Fruit fly (Drosophila melanogaster) whole organism, wandering third instar larva: ENCODE results near the gene CG1138.

Source experiments
- Abd-B ChIP-seq: fragments of >200 bp; optimal IDR thresholded peaks from 2 replicates; lab custom pipeline; 2017; ENCODE audit warnings: missing biosample characterization, missing genetic modification characterization
- CG32264 ChIP-seq: fragments of 200-800 bp; sonication (Bioruptor generic); optimal IDR thresholded peaks from 2 replicates; lab custom pipeline; 2016; ENCODE audit warnings: missing biosample characterization, missing genetic modification characterization
- CrebA ChIP-seq: fragments of 200-800 bp; sonication (Bioruptor generic); optimal IDR thresholded peaks from 2 replicates; lab custom pipeline; 2016; ENCODE audit warnings: missing biosample characterization, mild to moderate bottlenecking, missing genetic modification characterization, borderline replicate concordance
- Hnf4 ChIP-seq: fragments of 200-800 bp; sonication (Bioruptor generic); optimal IDR thresholded peaks from 2 replicates; lab custom pipeline; 2016; ENCODE audit warnings: missing biosample characterization, mild to moderate bottlenecking, missing genetic modification characterization
- Hr78 ChIP-seq: fragments of >200 bp; optimal IDR thresholded peaks from 2 replicates; lab custom pipeline; 2017; ENCODE audit warnings: missing biosample characterization, missing genetic modification characterization
- Hr83 ChIP-seq: fragments of 200-300 bp; sonication (Bioruptor generic); optimal IDR thresholded peaks from 2 replicates; lab custom pipeline; 2016; ENCODE audit warnings: missing biosample characterization, mild to moderate bottlenecking, missing genetic modification characterization, moderate library complexity; ENCODE audit not compliant: poor library complexity, severe bottlenecking
- Jra ChIP-seq: sonication (Bioruptor generic); optimal IDR thresholded peaks from 2 replicates; lab custom pipeline; 2016; ENCODE audit warnings: missing biosample characterization, missing genetic modification characterization
- Myc ChIP-seq: fragments of >200 bp; optimal IDR thresholded peaks from 2 replicates; lab custom pipeline; 2017
- N ChIP-seq: fragments of >200 bp; optimal IDR thresholded peaks from 2 replicates; lab custom pipeline; 2018; ENCODE audit warnings: missing biosample characterization, missing external identifiers, missing genetic modification characterization
- Rel ChIP-seq, 2 experiments: fragments of 200-800 bp; sonication (Bioruptor generic) in 1 of 2; optimal IDR thresholded peaks; 2 replicates in 1 of 2; 3 replicates in 1 of 2; lab custom pipeline; 2016 to 2019; ENCODE audit warnings: mild to moderate bottlenecking in 2 of 2, missing biosample characterization in 2 of 2, missing genetic modification characterization in 2 of 2, moderate library complexity in 1 of 2
- Vsx2 ChIP-seq: fragments of 200-300, 225-300 bp; sonication (Bioruptor generic); optimal IDR thresholded peaks from 2 replicates; lab custom pipeline; 2018; ENCODE audit warnings: missing biosample characterization, missing genetic modification characterization; ENCODE audit not compliant: partially characterized antibody
- br ChIP-seq: fragments of 200-800 bp; sonication (Bioruptor generic); optimal IDR thresholded peaks from 2 replicates; lab custom pipeline; 2016; ENCODE audit warnings: missing biosample characterization, missing genetic modification characterization
- brk ChIP-seq: fragments of 200-800 bp; sonication (Bioruptor generic); optimal IDR thresholded peaks from 2 replicates; lab custom pipeline; 2016; ENCODE audit warnings: missing biosample characterization, mild to moderate bottlenecking, missing genetic modification characterization
- dsf ChIP-seq: sonication (Bioruptor generic); optimal IDR thresholded peaks from 2 replicates; lab custom pipeline; 2016; ENCODE audit warnings: missing biosample characterization, missing genetic modification characterization, borderline replicate concordance
- foxo ChIP-seq, 2 experiments: fragments of 200-800 bp; sonication (Bioruptor generic); optimal IDR thresholded peaks; 2 replicates in 1 of 2; 3 replicates in 1 of 2; lab custom pipeline; 2016 to 2017; ENCODE audit warnings: missing biosample characterization in 2 of 2, missing genetic modification characterization in 2 of 2
- fru ChIP-seq: fragments of 200-800 bp; sonication (Bioruptor generic); optimal IDR thresholded peaks from 3 replicates; lab custom pipeline; 2016; ENCODE audit warnings: missing biosample characterization, mild to moderate bottlenecking, missing genetic modification characterization
- h ChIP-seq: fragments of 200-800 bp; sonication (Bioruptor generic); optimal IDR thresholded peaks from 3 replicates; lab custom pipeline; 2016; ENCODE audit warnings: missing biosample characterization, mild to moderate bottlenecking, missing genetic modification characterization
- jim ChIP-seq: fragments of 175-275, 200-325 bp; sonication (Bioruptor generic); optimal IDR thresholded peaks from 2 replicates; lab custom pipeline; 2016; ENCODE audit warnings: missing biosample characterization, mild to moderate bottlenecking, missing genetic modification characterization
- lola ChIP-seq: fragments of >200 bp; optimal IDR thresholded peaks from 2 replicates; lab custom pipeline; 2017; ENCODE audit warnings: missing biosample characterization, missing genetic modification characterization
- rgr ChIP-seq: fragments of 200-800 bp; sonication (Bioruptor generic); optimal IDR thresholded peaks from 3 replicates; lab custom pipeline; 2016; ENCODE audit warnings: missing biosample characterization, mild to moderate bottlenecking, missing genetic modification characterization
- sage ChIP-seq: fragments of 200-800 bp; sonication (Bioruptor generic); optimal IDR thresholded peaks from 2 replicates; lab custom pipeline; 2016; ENCODE audit warnings: missing biosample characterization, mild to moderate bottlenecking, missing genetic modification characterization
- woc ChIP-seq: sonication (Bioruptor generic); optimal IDR thresholded peaks from 2 replicates; lab custom pipeline; 2016; ENCODE audit warnings: missing biosample characterization, mild to moderate bottlenecking, missing genetic modification characterization

The CG1138 gene

DNA sequence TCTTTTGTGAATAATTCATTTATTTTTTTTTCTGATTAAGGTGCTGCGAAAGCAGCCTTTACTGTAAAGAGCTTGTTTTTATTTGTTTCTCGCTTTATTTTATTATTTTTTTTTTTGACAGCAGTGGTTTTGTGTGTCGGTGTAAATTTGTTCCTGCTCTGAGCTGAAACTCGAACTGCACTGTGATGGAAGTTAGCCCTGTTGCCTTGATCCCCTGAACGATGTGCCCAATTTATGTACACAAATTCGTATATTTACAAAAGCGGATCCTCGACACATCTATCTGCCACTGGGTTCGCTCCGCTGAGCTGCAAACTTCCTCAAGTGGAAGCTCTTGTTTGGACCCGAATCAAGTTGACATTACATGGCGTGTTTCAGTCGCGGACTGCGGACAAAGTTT, 37.6 kb downstream of the CG1138 start, which contains the start of gene CG1137:
Gene CG1137 (minus strand): TSS at position 101 of the 400 bp plus-strand sequence.
- no peak for TF ChIP-seq Jra (GFP tag; lab: Kevin White, UChicago)
- TF ChIP-seq fru (GFP tag; lab: Kevin White, UChicago), result no peak
- TF ChIP-seq Hr83, result no peak
- no peak for TF ChIP-seq N (GFP tag; lab: Kevin White, UChicago)
- TF ChIP-seq Vsx2, result no peak
- TF ChIP-seq Hr78 (GFP tag; lab: Kevin White, UChicago), result no peak
- no peak for TF ChIP-seq CrebA (GFP tag; lab: Kevin White, UChicago)
- no peak for TF ChIP-seq foxo (GFP tag; optimal IDR thresholded peaks at IDR 0.05; lab: Kevin White, UChicago)
- TF ChIP-seq br (GFP tag; lab: Kevin White, UChicago), result no peak
- TF ChIP-seq rgr (GFP tag; lab: Kevin White, UChicago), result no peak
- TF ChIP-seq dsf (GFP tag; lab: Kevin White, UChicago), result no peak
- no peak for TF ChIP-seq Myc (lab: Kevin White, UChicago)
- TF ChIP-seq h (GFP tag; lab: Kevin White, UChicago), result no peak

DNA sequence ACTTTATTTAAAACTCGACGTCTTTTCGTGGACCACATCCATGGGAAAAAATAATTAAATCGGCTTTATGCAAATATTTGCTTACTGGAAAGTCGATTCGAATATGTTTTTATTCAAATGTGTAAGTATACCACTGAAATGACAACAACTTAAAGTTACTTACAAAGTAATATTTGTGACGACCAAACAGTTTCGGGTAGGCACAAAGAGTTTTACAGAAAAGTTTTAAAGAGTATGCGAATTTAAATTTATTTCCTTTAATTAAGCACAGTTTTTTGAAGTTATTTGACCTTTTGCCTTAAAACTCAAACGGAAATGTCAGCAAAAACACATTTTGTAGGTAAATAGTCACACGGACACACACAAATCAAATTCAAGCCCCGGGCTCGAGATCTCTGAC, 49.1 kb downstream of the CG1138 start, which contains the start of gene Pif2:
Gene Pif2 (plus strand): TSS at position 301 of the 400 bp plus-strand sequence.
- no peak for TF ChIP-seq rgr (GFP tag; lab: Kevin White, UChicago)
- TF ChIP-seq lola, result no peak
- TF ChIP-seq Hnf4 (GFP tag; lab: Kevin White, UChicago), result no peak
- TF ChIP-seq h (GFP tag; lab: Kevin White, UChicago), result no peak
- TF ChIP-seq woc (GFP tag; lab: Kevin White, UChicago), result no peak
- no peak for TF ChIP-seq Vsx2
- TF ChIP-seq Rel (GFP tag; optimal IDR thresholded peaks at IDR 0.05; lab: Kevin White, UChicago), result no peak
- TF ChIP-seq Rel (tag; optimal IDR thresholded peaks at IDR 0.05; lab: Kevin White, UChicago), result no peak
- no peak for TF ChIP-seq dsf (GFP tag; lab: Kevin White, UChicago)
- TF ChIP-seq Abd-B (GFP tag; lab: Kevin White, UChicago), result no peak
- no peak for TF ChIP-seq brk (GFP tag; lab: Kevin White, UChicago)
- no peak for TF ChIP-seq jim
- TF ChIP-seq sage, result no peak
- no peak for TF ChIP-seq br (GFP tag; lab: Kevin White, UChicago)
- TF ChIP-seq CG32264 (GFP tag; lab: Kevin White, UChicago), result no peak
